Worm (Caenorhabditis elegans): Measurements from ENCODE around the gene C13A2.7.

ce11 chrV:7313233-7313632 is 47.1 kb downstream of the C13A2.7 start, which contains the start of gene srx-6:
- TF ChIP-seq hlh-30 (tag; optimal IDR thresholded peaks at IDR 0.05; ENCODE audit: insufficient read depth) = no peak
- TF ChIP-seq rnt-1 (tag; optimal IDR thresholded peaks at IDR 0.05) = no peak

Measured in whole organism, late embryonic.